Worm (Caenorhabditis elegans) whole organism, dauer: Measurements from ENCODE around the gene pyp-1.
"Not testable (repeated sequence)": the region's sequence is repeated elsewhere in the genome, so short reads cannot be mapped to it uniquely, and the experiment has no call there.

Experiments used
- unc-62 ChIP-seq: sonication (generic microtip); optimal IDR thresholded peaks from 2 replicates; lab custom pipeline; 2017; ENCODE audit warnings: missing biosample characterization, missing genetic modification reagents, missing genetic modification characterization

Gene pyp-1

ce11 chrIV:9998487-9999218 lies at the start of gene pyp-1:
pyp-1 (minus strand) TSS chrIV:9998925.
- no peak for TF ChIP-seq unc-62

DNA sequence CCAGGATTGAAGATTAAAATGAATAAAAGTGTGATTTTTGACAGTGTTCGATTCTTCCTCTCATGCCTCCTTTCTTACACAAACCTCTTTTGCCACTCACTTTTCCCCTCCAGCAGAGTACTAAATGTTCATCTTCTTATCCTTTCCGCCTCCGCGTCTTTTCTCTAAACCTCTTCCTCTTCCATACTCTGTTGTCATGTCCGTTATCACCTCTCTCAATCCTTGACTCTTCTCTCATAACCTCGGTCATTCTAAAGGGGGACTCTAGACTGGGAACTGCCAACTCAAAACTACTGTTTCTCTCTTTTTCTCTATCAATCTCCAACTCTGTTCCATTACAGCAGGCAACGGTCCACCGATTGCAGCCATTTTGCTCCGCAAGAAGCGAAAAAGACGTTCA lies 49.5 kb upstream of the pyp-1 start:
- no peak for TF ChIP-seq unc-62

- no peak for TF ChIP-seq unc-62
Observed at ce11 chrIV:10047108-10047507, 48.4 kb upstream of the pyp-1 start, which contains the start of gene T04B2.3. T04B2.3 (plus strand) TSS chrIV:10047408.

- no peak for TF ChIP-seq unc-62
Observed at ce11 chrIV:10046005-10046404, 47.3 kb upstream of the pyp-1 start.

- TF ChIP-seq unc-62, result no peak
Observed at ce11 chrIV:10042881-10043280, 44.2 kb upstream of the pyp-1 start, which contains the start of gene frk-1. frk-1 (plus strand) TSS chrIV:10043181.

- no peak for TF ChIP-seq unc-62
Observed at ce11 chrIV:10040803-10041202, 42.1 kb upstream of the pyp-1 start, which contains the start of gene dhs-31. dhs-31 (minus strand) TSS chrIV:10040903.

DNA sequence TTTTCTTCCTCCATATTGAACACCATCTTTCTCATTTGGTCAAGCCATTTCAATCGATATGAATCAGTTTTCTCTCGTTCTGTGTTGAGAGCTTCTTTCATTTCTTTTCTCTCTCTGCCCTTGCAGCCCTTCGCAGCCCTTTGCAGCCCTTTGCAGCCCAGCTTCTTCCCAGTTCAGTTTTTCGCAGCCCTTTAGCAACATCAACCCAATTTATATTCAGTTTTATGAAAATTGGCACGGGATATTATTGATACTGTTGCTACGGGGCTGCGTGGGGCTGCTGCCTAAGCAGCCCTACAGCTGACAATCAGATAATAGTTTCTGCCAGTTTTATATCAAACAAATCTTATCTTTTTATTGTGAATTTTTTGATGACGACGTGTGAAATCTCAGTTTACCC lies 38.2 kb upstream of the pyp-1 start, which contains the start of gene F44D12.10:
Gene F44D12.10, minus strand, starts transcription at position 101 of the 400 bp plus-strand sequence.
- TF ChIP-seq unc-62, result no peak

- TF ChIP-seq unc-62, result no peak
Observed at ce11 chrIV:10033053-10033452, 34.3 kb upstream of the pyp-1 start, which contains the start of gene F44D12.6. F44D12.6 (plus strand) TSS chrIV:10033353.

- TF ChIP-seq unc-62, result not testable (repeated sequence)
Observed at ce11 chrIV:10028779-10029178, 30.1 kb upstream of the pyp-1 start, which contains the start of the genes F44D12.16 and msd-2. F44D12.16 (plus strand) TSS chrIV:10029079. msd-2 (plus strand) TSS chrIV:10029083.

DNA sequence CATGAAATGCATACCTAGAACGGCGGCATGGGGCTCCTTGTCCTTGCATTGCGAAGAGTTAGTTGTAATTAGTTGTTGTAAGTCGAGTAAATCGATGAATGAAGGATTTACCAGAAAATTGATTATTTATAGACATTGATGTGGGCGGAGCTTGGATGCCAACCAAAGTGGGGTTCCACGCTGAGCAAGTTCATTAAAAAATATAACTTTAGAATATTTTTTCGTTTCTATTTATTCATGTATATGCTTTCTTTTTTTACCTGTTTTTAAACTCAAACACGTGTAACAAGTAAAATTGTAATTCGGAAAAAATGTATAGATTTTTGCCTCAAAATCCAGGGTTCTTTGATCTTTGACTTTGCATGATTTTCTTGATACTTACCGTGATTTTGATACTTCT lies 28.8 kb upstream of the pyp-1 start, which contains the start of gene gipc-2:
Gene gipc-2, minus strand, starts transcription at position 101 of the 400 bp plus-strand sequence.
- no peak for TF ChIP-seq unc-62

ce11 chrIV:10026129-10026528 lies 27.4 kb upstream of the pyp-1 start:
- TF ChIP-seq unc-62, result no peak

ce11 chrIV:10022991-10023390 lies 24.3 kb upstream of the pyp-1 start, which contains the start of gene F44D12.8:
F44D12.8 (plus strand) TSS chrIV:10023291.
- TF ChIP-seq unc-62, result no peak

- no peak for TF ChIP-seq unc-62
Observed at ce11 chrIV:10021283-10021682, 22.6 kb upstream of the pyp-1 start, which contains the start of gene F44D12.19. F44D12.19 (plus strand) TSS chrIV:10021583.

- no peak for TF ChIP-seq unc-62
Observed at ce11 chrIV:10017633-10018032, 18.9 kb upstream of the pyp-1 start, which contains the start of gene F44D12.2. F44D12.2 (minus strand) TSS chrIV:10017733.

- TF ChIP-seq unc-62, result no peak
Observed at ce11 chrIV:10016977-10017376, 18.3 kb upstream of the pyp-1 start, which contains the start of gene ent-7. ent-7 (plus strand) TSS chrIV:10017277.

ce11 chrIV:10009536-10009935 lies 10.8 kb upstream of the pyp-1 start, which contains the start of gene magu-4:
magu-4 (plus strand) TSS chrIV:10009753.
- no peak for TF ChIP-seq unc-62

- no peak for TF ChIP-seq unc-62
Observed at ce11 chrIV:10007758-10008157, 9.0 kb upstream of the pyp-1 start.

DNA sequence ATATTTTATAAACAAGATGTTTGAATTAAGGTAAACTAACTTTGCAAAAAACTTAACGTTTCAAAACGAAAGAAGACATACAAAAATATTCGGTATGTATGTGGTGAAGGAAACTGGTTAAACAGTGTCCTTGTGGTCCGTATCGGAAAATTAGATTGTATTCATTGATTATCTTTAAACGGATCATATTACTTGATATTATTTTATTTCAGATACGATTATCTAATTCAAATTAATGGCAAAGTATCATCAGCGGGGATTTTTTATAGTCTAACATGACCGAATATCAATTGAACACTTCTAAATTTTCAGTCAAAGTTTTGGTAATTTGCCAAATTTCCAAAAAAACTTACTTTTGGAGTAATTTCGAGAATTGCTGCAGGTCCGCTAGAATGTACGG lies 8.1 kb upstream of the pyp-1 start, which contains the start of gene C47E12.13:
Gene C47E12.13, minus strand, starts transcription at position 101 of the 400 bp plus-strand sequence.
- TF ChIP-seq unc-62, result no peak
